Worm (Caenorhabditis elegans) whole organism, L1 larva: ENCODE measurements around the gene him-4.

Source experiments
- C04F5.9 ChIP-seq: sonication (generic microtip); optimal IDR thresholded peaks from 2 replicates; lab custom pipeline; 2016; ENCODE audit warnings: missing genetic modification characterization, missing compliant biosample characterization
- C16A3.4 ChIP-seq: fragments of 150-350 bp; optimal IDR thresholded peaks from 2 replicates; lab custom pipeline; 2014; ENCODE audit warnings: missing biosample characterization, missing genetic modification characterization
- aly-2 ChIP-seq: fragments of 150-350 bp; optimal IDR thresholded peaks from 2 replicates; lab custom pipeline; 2014; ENCODE audit warnings: missing biosample characterization, missing genetic modification characterization
- ceh-8 ChIP-seq: fragments of 200-800 bp; sonication (Bioruptor generic); optimal IDR thresholded peaks from 2 replicates; lab custom pipeline; 2018; ENCODE audit warnings: mild to moderate bottlenecking, missing genetic modification characterization, moderate library complexity, missing compliant biosample characterization
- ceh-82 ChIP-seq, 3 experiments: fragments of 150-350 bp in 1 of 3; sonication (generic microtip) in 2 of 3; optimal IDR thresholded peaks; 2 replicates each; lab custom pipeline; 2014 to 2017; ENCODE audit warnings: missing biosample characterization in 3 of 3, missing genetic modification characterization in 3 of 3
- ceh-88 ChIP-seq: fragments of 200-800 bp; sonication (Bioruptor generic); IDR thresholded peaks from 2 replicates; pipeline ENCODE4 v1.3.6; 2022; ENCODE audit warnings: missing genetic modification characterization, missing compliant biosample characterization
- dpl-1 ChIP-seq, 3 experiments: fragments of 150-350 bp in 2 of 3; sonication (generic microtip) in 1 of 3; optimal IDR thresholded peaks; 2 replicates each; lab custom pipeline; 2014 to 2017; ENCODE audit warnings: missing biosample characterization in 3 of 3, missing genetic modification characterization in 3 of 3, missing genetic modification reagents in 3 of 3
- dsc-1 ChIP-seq: sonication (generic microtip); optimal IDR thresholded peaks from 2 replicates; lab custom pipeline; 2016; ENCODE audit warnings: mild to moderate bottlenecking, missing genetic modification characterization, missing compliant biosample characterization
- efl-1 ChIP-seq, 4 experiments: fragments of 150-350 bp; optimal IDR thresholded peaks in 3 of 4; peaks in 1 of 4; 1 replicate in 1 of 4; 2 replicates in 3 of 4; lab custom pipeline; 2014; ENCODE audit warnings: missing biosample characterization in 2 of 4, missing genetic modification characterization in 2 of 4, missing genetic modification reagents in 2 of 4
- egl-13 ChIP-seq: sonication (generic microtip); optimal IDR thresholded peaks from 2 replicates; lab custom pipeline; 2016; ENCODE audit warnings: missing genotype, missing genetic modification reagents, missing genetic modification characterization, missing compliant biosample characterization
- elt-2 ChIP-seq: sonication (generic microtip); optimal IDR thresholded peaks from 2 replicates; lab custom pipeline; 2016; ENCODE audit warnings: missing genetic modification characterization, mild to moderate bottlenecking, inconsistent platforms, missing compliant biosample characterization, missing genetic modification reagents
- elt-3 ChIP-seq, 6 experiments: fragments of 150-350 bp in 1 of 6; sonication (generic microtip); optimal IDR thresholded peaks; 2 replicates each; lab custom pipeline; 2017 to 2018; ENCODE audit warnings: missing biosample characterization in 6 of 6, missing genetic modification characterization in 6 of 6, inconsistent platforms in 1 of 6
- ets-5 ChIP-seq: fragments of 200-800 bp; sonication (Bioruptor generic); IDR thresholded peaks from 2 replicates; pipeline ENCODE4 v1.3.6; 2022; ENCODE audit warnings: missing genetic modification characterization, missing compliant biosample characterization
- fkh-10 ChIP-seq: sonication (generic microtip); optimal IDR thresholded peaks from 2 replicates; lab custom pipeline; 2017; ENCODE audit warnings: missing biosample characterization, missing genetic modification reagents, missing genetic modification characterization
- fos-1 ChIP-seq: fragments of 150-350 bp; optimal IDR thresholded peaks from 2 replicates; lab custom pipeline; 2014; ENCODE audit warnings: missing biosample characterization, missing genetic modification characterization
- hpl-2 ChIP-seq: fragments of 150-350 bp; optimal IDR thresholded peaks from 2 replicates; lab custom pipeline; 2014; ENCODE audit warnings: missing biosample characterization, missing genetic modification reagents, missing genetic modification characterization
- irx-1 ChIP-seq: sonication (generic microtip); optimal IDR thresholded peaks from 2 replicates; lab custom pipeline; 2016; ENCODE audit warnings: missing genetic modification characterization, missing compliant biosample characterization
- isw-1 ChIP-seq: fragments of 200-800 bp; sonication (Bioruptor generic); IDR thresholded peaks from 2 replicates; pipeline ENCODE4 v1.3.6; 2022; ENCODE audit warnings: missing genetic modification characterization, missing compliant biosample characterization
- jun-1 ChIP-seq: fragments of 150-350 bp; optimal IDR thresholded peaks from 2 replicates; lab custom pipeline; 2014; ENCODE audit warnings: missing biosample characterization, missing genetic modification reagents, missing genetic modification characterization
- lin-13 ChIP-seq: fragments of 150-350 bp; optimal IDR thresholded peaks from 2 replicates; lab custom pipeline; 2014; ENCODE audit warnings: missing biosample characterization, missing genetic modification reagents, missing genetic modification characterization
- lin-14 ChIP-seq: fragments of 200-800 bp; sonication (Bioruptor generic); optimal IDR thresholded peaks from 2 replicates; lab custom pipeline; 2018; ENCODE audit warnings: mild to moderate bottlenecking, missing genetic modification characterization, moderate library complexity, missing compliant biosample characterization
- lin-35 ChIP-seq, 2 experiments: fragments of 150-350 bp; optimal IDR thresholded peaks; 2 replicates each; lab custom pipeline; 2014; ENCODE audit warnings: missing biosample characterization in 2 of 2, missing genetic modification characterization in 2 of 2, missing genetic modification reagents in 2 of 2
- lin-39 ChIP-seq: fragments of 150-350 bp; optimal IDR thresholded peaks from 2 replicates; lab custom pipeline; 2014; ENCODE audit warnings: missing biosample characterization, missing genetic modification reagents, missing genetic modification characterization
- lir-3 ChIP-seq: sonication (generic microtip); optimal IDR thresholded peaks from 2 replicates; lab custom pipeline; 2016; ENCODE audit warnings: mild to moderate bottlenecking, missing genetic modification characterization, moderate library complexity, missing compliant biosample characterization; ENCODE audit not compliant: poor library complexity
- mab-9 ChIP-seq: fragments of 200-800 bp; sonication (Bioruptor generic); IDR thresholded peaks from 2 replicates; pipeline ENCODE4 v1.3.6; 2022; ENCODE audit warnings: missing genetic modification reagents, missing genetic modification characterization, missing compliant biosample characterization
- mdl-1 ChIP-seq, 2 experiments: fragments of 150-350 bp; optimal IDR thresholded peaks; 2 replicates each; lab custom pipeline; 2014 to 2017; ENCODE audit warnings: missing biosample characterization in 2 of 2, missing genetic modification characterization in 2 of 2, inconsistent platforms in 1 of 2
- mep-1 ChIP-seq: fragments of 150-350 bp; optimal IDR thresholded peaks from 2 replicates; lab custom pipeline; 2014; ENCODE audit warnings: missing biosample characterization, missing genetic modification characterization
- nhr-19 ChIP-seq: fragments of 200-800 bp; sonication (Bioruptor generic); conservative IDR thresholded peaks from 2 replicates; pipeline ENCODE4 v1.3.6; 2022; ENCODE audit warnings: missing genetic modification characterization, missing compliant biosample characterization
- nhr-237 ChIP-seq: fragments of 150-350 bp; optimal IDR thresholded peaks from 2 replicates; lab custom pipeline; 2014; ENCODE audit warnings: missing biosample characterization, missing genetic modification characterization
- nhr-47 ChIP-seq: sonication (generic microtip); optimal IDR thresholded peaks from 2 replicates; lab custom pipeline; 2016; ENCODE audit warnings: mild to moderate bottlenecking, missing genetic modification characterization, moderate library complexity, missing compliant biosample characterization
- nhr-71 ChIP-seq: sonication (generic microtip); optimal IDR thresholded peaks from 2 replicates; lab custom pipeline; 2016; ENCODE audit warnings: mild to moderate bottlenecking, missing genetic modification characterization, moderate library complexity, missing compliant biosample characterization
- nhr-76 ChIP-seq: sonication (generic microtip); optimal IDR thresholded peaks from 2 replicates; lab custom pipeline; 2017; ENCODE audit warnings: missing biosample characterization, missing genetic modification characterization
- nhr-77 ChIP-seq: fragments of 150-350 bp; optimal IDR thresholded peaks from 2 replicates; lab custom pipeline; 2014; ENCODE audit warnings: missing biosample characterization, missing genetic modification characterization
- nhr-84 ChIP-seq: sonication (generic microtip); optimal IDR thresholded peaks from 2 replicates; lab custom pipeline; 2017; ENCODE audit warnings: missing biosample characterization, missing genetic modification characterization
- nhr-85 ChIP-seq: sonication (generic microtip); peaks from one replicate; lab custom pipeline; 2016; ENCODE audit warnings: missing genetic modification characterization, inconsistent platforms, missing compliant biosample characterization
- pax-3 ChIP-seq: fragments of 200-800 bp; sonication (Bioruptor generic); optimal IDR thresholded peaks from 2 replicates; lab custom pipeline; 2018; ENCODE audit warnings: mild to moderate bottlenecking, missing genetic modification characterization, moderate library complexity, missing compliant biosample characterization
- rnt-1 ChIP-seq: sonication (generic microtip); optimal IDR thresholded peaks from 2 replicates; lab custom pipeline; 2016; ENCODE audit warnings: mild to moderate bottlenecking, missing genetic modification characterization, moderate library complexity, missing compliant biosample characterization
- skn-1 ChIP-seq: fragments of 150-350 bp; optimal IDR thresholded peaks from 2 replicates; lab custom pipeline; 2014; ENCODE audit warnings: missing biosample characterization, missing genetic modification characterization
- snpc-4 ChIP-seq: fragments of 150-350 bp; optimal IDR thresholded peaks from 2 replicates; lab custom pipeline; 2014; ENCODE audit warnings: missing biosample characterization, missing genetic modification characterization
- snu-23 ChIP-seq: sonication (generic microtip); optimal IDR thresholded peaks from 2 replicates; lab custom pipeline; 2016; ENCODE audit warnings: missing genetic modification characterization, missing compliant biosample characterization
- sup-37 ChIP-seq: fragments of 200-800 bp; sonication (Bioruptor generic); optimal IDR thresholded peaks from 2 replicates; lab custom pipeline; 2018; ENCODE audit warnings: mild to moderate bottlenecking, missing genetic modification characterization, missing compliant biosample characterization
- swsn-7 ChIP-seq: sonication (generic microtip); optimal IDR thresholded peaks from 2 replicates; lab custom pipeline; 2016; ENCODE audit warnings: missing genetic modification characterization, missing compliant biosample characterization
- unc-130 ChIP-seq: fragments of 150-350 bp; optimal IDR thresholded peaks from 2 replicates; lab custom pipeline; 2017; ENCODE audit warnings: missing biosample characterization, missing genetic modification characterization, inconsistent platforms
- unc-86 ChIP-seq: sonication (generic microtip); optimal IDR thresholded peaks from 2 replicates; lab custom pipeline; 2016; ENCODE audit warnings: missing genetic modification characterization, missing compliant biosample characterization
- unc-98 ChIP-seq: fragments of 200-800 bp; sonication (Bioruptor generic); IDR thresholded peaks from 2 replicates; pipeline ENCODE4 v1.3.6; 2022; ENCODE audit warnings: missing genetic modification characterization, missing compliant biosample characterization
- xbp-1 ChIP-seq: sonication (generic microtip); optimal IDR thresholded peaks from 2 replicates; lab custom pipeline; 2016; ENCODE audit warnings: missing genetic modification characterization, missing compliant biosample characterization
- ztf-4 ChIP-seq: fragments of 150-350 bp; optimal IDR thresholded peaks from 2 replicates; lab custom pipeline; 2014; ENCODE audit warnings: missing biosample characterization, missing genetic modification characterization

Gene him-4

DNA sequence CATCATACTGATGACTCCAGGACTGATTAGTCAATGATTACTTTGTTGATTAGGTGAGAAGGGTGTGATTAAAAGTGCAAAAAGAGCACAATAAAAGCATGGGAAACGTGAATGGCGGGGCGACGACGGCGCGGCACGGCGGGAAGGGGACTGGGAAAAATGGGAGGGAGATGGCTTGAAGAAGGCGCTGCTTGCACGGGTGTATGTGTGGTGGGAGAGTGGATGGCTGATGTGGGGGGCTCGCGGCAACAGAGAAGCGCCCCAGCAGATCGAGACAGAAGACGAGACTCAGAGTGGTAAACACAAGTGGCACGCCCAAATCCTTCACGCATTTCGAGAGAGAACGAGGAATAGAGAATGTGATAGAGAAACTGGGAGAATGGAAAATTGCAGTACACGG lies 20.4 kb downstream of the him-4 start, which contains the start of gene F15G9.5 (continued):
- TF ChIP-seq mep-1 (no peak), ets-5 (GFP tag; lab: Robert Waterston, UW) (no peak), elt-3 (tag; optimal IDR thresholded peaks at IDR 0.05; lab: Kevin White, UChicago) (no peak), snu-23 (GFP tag; lab: Kevin White, UChicago) (peak; percentile 19), nhr-76 (tag; lab: Kevin White, UChicago) (no peak), nhr-84 (tag; lab: Kevin White, UChicago) (no peak)

DNA sequence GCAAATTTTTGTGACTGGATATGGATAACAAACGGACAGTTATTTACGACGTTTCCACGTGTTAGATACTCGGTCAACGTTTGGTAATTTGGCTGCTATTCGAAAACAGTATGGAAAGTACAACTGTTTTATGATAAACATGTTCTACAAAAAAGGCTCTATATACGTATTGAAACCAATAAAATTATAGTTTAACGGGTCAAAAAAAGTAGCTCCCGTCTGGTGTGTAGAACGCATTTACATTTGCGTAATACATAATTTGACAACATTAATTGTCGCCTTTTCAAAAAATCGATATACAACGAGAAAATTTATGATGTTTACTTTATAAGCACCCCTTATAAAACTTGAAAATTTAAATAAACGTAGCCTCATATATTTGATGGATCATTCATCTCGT lies 24.7 kb downstream of the him-4 start:
- TF ChIP-seq lin-14 (GFP tag; lab: Kevin White, UChicago) (no peak), snu-23 (GFP tag; lab: Kevin White, UChicago) (no peak), nhr-19 (GFP tag; lab: Robert Waterston, UW) (no peak), ets-5 (GFP tag; lab: Robert Waterston, UW) (no peak), unc-98 (GFP tag; lab: Robert Waterston, UW) (no peak), nhr-76 (tag; lab: Kevin White, UChicago) (no peak), ceh-8 (GFP tag; lab: Kevin White, UChicago) (no peak)

DNA sequence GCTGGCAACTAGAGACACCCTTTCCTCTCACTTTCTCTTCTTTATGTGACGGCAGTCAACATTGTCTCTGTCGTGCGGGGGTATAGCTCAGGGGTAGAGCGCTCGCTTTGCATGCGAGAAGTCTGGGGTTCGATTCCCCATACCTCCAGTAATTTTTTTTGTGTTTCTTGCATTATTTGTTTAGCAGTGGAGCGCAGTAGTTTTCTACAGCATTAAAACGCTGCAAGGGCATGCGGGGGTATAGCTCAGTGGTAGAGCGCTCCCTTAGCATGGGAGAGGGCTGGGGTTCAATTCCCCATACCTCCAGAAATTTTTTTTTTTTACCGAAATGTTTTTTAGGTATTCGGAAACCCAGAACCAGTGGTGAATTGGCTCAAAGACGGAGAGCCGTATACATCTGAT lies 26.1 kb downstream of the him-4 start:
- TF ChIP-seq sup-37 (peak; percentile 70), lin-14 (GFP tag; lab: Kevin White, UChicago) (peak; percentile 89), dpl-1 (GFP tag; optimal IDR thresholded peaks at IDR 0.05; lab: Kevin White, UChicago) (peak in 2 of 3 experiments; percentile 37 to 49), nhr-71 (tag; lab: Kevin White, UChicago) (peak; percentile 91), lin-35 (GFP tag; optimal IDR thresholded peaks at IDR 0.05; lab: Kevin White, UChicago) (peak; percentile 58 to 84), lir-3 (peak; percentile 92), nhr-47 (tag; lab: Kevin White, UChicago) (peak; percentile 93), isw-1 (GFP tag; lab: Robert Waterston, UW) (peak; percentile 59), nhr-85 (tag; lab: Kevin White, UChicago) (peak; percentile 95), fos-1 (tag; lab: Kevin White, UChicago) (peak; percentile 83), nhr-77 (peak; percentile 91), nhr-76 (tag; lab: Kevin White, UChicago) (peak; percentile 66), ztf-4 (peak; percentile 79), lin-39 (peak; percentile 42), fkh-10 (GFP tag; lab: Kevin White, UChicago) (peak; percentile 86), mab-9 (GFP tag; lab: Robert Waterston, UW) (peak; percentile 69), mdl-1 (tag; optimal IDR thresholded peaks at IDR 0.05; lab: Kevin White, UChicago) (peak in 1 of 2 experiments; percentile 77), unc-130 (tag; lab: Kevin White, UChicago) (peak; percentile 50), mep-1 (peak; percentile 92), snpc-4 (tag; lab: Kevin White, UChicago) (peak; percentile 68), irx-1 (peak; percentile 89), nhr-237 (peak; percentile 16), skn-1 (tag; lab: Kevin White, UChicago) (peak; percentile 72), egl-13 (peak; percentile 69), ceh-88 (GFP tag; lab: Robert Waterston, UW) (peak; percentile 73), C04F5.9 (peak; percentile 54), hpl-2 (GFP tag; lab: Kevin White, UChicago) (peak; percentile 79), pax-3 (tag; lab: Kevin White, UChicago) (peak; percentile 75), jun-1 (peak; percentile 86), rnt-1 (tag; lab: Kevin White, UChicago) (peak; percentile 72), swsn-7 (tag; lab: Kevin White, UChicago) (peak; percentile 89), elt-2 (peak; percentile 77), unc-86 (peak; percentile 72), lin-13 (GFP tag; lab: Kevin White, UChicago) (peak; percentile 60), dsc-1 (tag; lab: Kevin White, UChicago) (peak; percentile 89), aly-2 (tag; lab: Kevin White, UChicago) (peak; percentile 88), C16A3.4 (tag; lab: Kevin White, UChicago) (peak; percentile 84), ceh-82 (tag; optimal IDR thresholded peaks at IDR 0.05; lab: Kevin White, UChicago) (peak; percentile 49 to 85 (median 62)), snu-23 (GFP tag; lab: Kevin White, UChicago) (peak; percentile 94), efl-1 (optimal IDR thresholded peaks at IDR 0.05; lab: Kevin White, UChicago) (peak in 1 of 2 experiments; percentile 35), efl-1 (GFP tag; optimal IDR thresholded peaks at IDR 0.05 in 1 of 2; lab: Kevin White, UChicago) (peak; percentile 29 to 90), xbp-1 (peak; percentile 75)
